Worm (Caenorhabditis elegans) whole organism, young adult: ENCODE measurements around the gene C32D5.11.

Experiments used
- B0019.2 ChIP-seq: fragments of 200-800 bp; sonication (Bioruptor generic); conservative IDR thresholded peaks from 2 replicates; pipeline ENCODE4 v1.3.6; 2022; ENCODE audit warnings: missing genetic modification reagents, missing genetic modification characterization, missing compliant biosample characterization
- B0261.1 ChIP-seq: sonication (generic microtip); optimal IDR thresholded peaks from 2 replicates; lab custom pipeline; 2016; ENCODE audit warnings: mild to moderate bottlenecking, missing genetic modification characterization, moderate library complexity, missing compliant biosample characterization
- F10E7.11 ChIP-seq: sonication (generic microtip); optimal IDR thresholded peaks from 2 replicates; lab custom pipeline; 2017; ENCODE audit warnings: mild to moderate bottlenecking, missing genetic modification characterization, moderate library complexity, missing compliant biosample characterization
- F22D6.2 ChIP-seq: sonication (generic microtip); optimal IDR thresholded peaks from 2 replicates; lab custom pipeline; 2016; ENCODE audit warnings: mild to moderate bottlenecking, missing genetic modification characterization, missing compliant biosample characterization
- F37B4.10 ChIP-seq: fragments of 200-800 bp; sonication (Bioruptor generic); IDR thresholded peaks from 2 replicates; pipeline ENCODE4 v1.3.6; 2022; ENCODE audit warnings: missing genetic modification characterization, missing compliant biosample characterization
- F39B2.1 ChIP-seq: fragments of 200-800 bp; sonication (Bioruptor generic); IDR thresholded peaks from 2 replicates; pipeline ENCODE4 v1.3.6; 2022; ENCODE audit warnings: missing genetic modification reagents, missing genetic modification characterization, missing compliant biosample characterization
- F52B5.7 ChIP-seq: sonication (generic microtip); optimal IDR thresholded peaks from 2 replicates; lab custom pipeline; 2016; ENCODE audit warnings: mild to moderate bottlenecking, missing genetic modification characterization, missing compliant biosample characterization
- F55B11.4 ChIP-seq: sonication (generic microtip); optimal IDR thresholded peaks from 2 replicates; lab custom pipeline; 2016; ENCODE audit warnings: missing compliant biosample characterization, missing genetic modification characterization, borderline replicate concordance; ENCODE audit not compliant: insufficient read depth
- K12H6.12 ChIP-seq: fragments of 200-800 bp; sonication (Bioruptor generic); optimal IDR thresholded peaks from 2 replicates; lab custom pipeline; 2018; ENCODE audit warnings: mild to moderate bottlenecking, missing genetic modification characterization, missing compliant biosample characterization
- T07F8.4 ChIP-seq: sonication (generic microtip); optimal IDR thresholded peaks from 2 replicates; lab custom pipeline; 2016; ENCODE audit warnings: mild to moderate bottlenecking, missing genetic modification characterization, moderate library complexity, missing compliant biosample characterization
- T26A5.8 ChIP-seq: sonication (generic microtip); optimal IDR thresholded peaks from 2 replicates; lab custom pipeline; 2016; ENCODE audit warnings: missing genetic modification characterization, missing compliant biosample characterization
- Y53G8AR.9 ChIP-seq: fragments of 200-800 bp; sonication (Bioruptor generic); conservative IDR thresholded peaks from 2 replicates; pipeline ENCODE4 v1.3.6; 2022; ENCODE audit warnings: missing genetic modification reagents, missing genetic modification characterization, missing compliant biosample characterization
- Y56A3A.18 ChIP-seq: fragments of 200-800 bp; sonication (Bioruptor generic); IDR thresholded peaks from 2 replicates; pipeline ENCODE4 v1.3.6; 2022; ENCODE audit warnings: missing genetic modification reagents, missing genetic modification characterization, missing compliant biosample characterization
- Y79H2A.3 ChIP-seq: fragments of 200-800 bp; sonication (Bioruptor generic); conservative IDR thresholded peaks from 2 replicates; pipeline ENCODE4 v1.3.6; 2022; ENCODE audit warnings: missing genetic modification reagents, missing genetic modification characterization, missing compliant biosample characterization
- aptf-3 ChIP-seq: fragments of 200-800 bp; sonication (Bioruptor generic); IDR thresholded peaks from 2 replicates; pipeline ENCODE4 v1.3.6; 2022; ENCODE audit warnings: missing genetic modification characterization, missing compliant biosample characterization
- athp-1 ChIP-seq: sonication (generic microtip); optimal IDR thresholded peaks from 2 replicates; lab custom pipeline; 2017; ENCODE audit warnings: mild to moderate bottlenecking, missing genetic modification characterization, missing compliant biosample characterization
- attf-6 ChIP-seq: fragments of 200-800 bp; sonication (Bioruptor generic); IDR thresholded peaks from 2 replicates; pipeline ENCODE4 v1.3.6; 2022; ENCODE audit warnings: missing genetic modification reagents, missing genetic modification characterization, missing compliant biosample characterization
- cebp-1 ChIP-seq, 2 experiments: fragments of 200-800 bp in 1 of 2; sonication (Bioruptor generic) in 1 of 2; sonication (generic microtip) in 1 of 2; IDR thresholded peaks in 1 of 2; optimal IDR thresholded peaks in 1 of 2; 2 replicates each; pipeline versions ENCODE4 v1.3.6 to Lab custom; 2017 to 2022; ENCODE audit warnings: missing compliant biosample characterization in 2 of 2, missing genetic modification characterization in 2 of 2, mild to moderate bottlenecking in 1 of 2, missing genetic modification reagents in 1 of 2, moderate library complexity in 1 of 2
- die-1 ChIP-seq: sonication (generic microtip); optimal IDR thresholded peaks from 2 replicates; lab custom pipeline; 2016; ENCODE audit warnings: missing genotype, mild to moderate bottlenecking, missing genetic modification characterization, missing compliant biosample characterization
- egl-44 ChIP-seq: fragments of 200-800 bp; sonication (Bioruptor generic); IDR thresholded peaks from 2 replicates; pipeline ENCODE4 v1.3.6; 2022; ENCODE audit warnings: missing genetic modification reagents, missing genetic modification characterization, missing compliant biosample characterization
- ets-4 ChIP-seq: fragments of 200-800 bp; sonication (Bioruptor generic); optimal IDR thresholded peaks from 2 replicates; lab custom pipeline; 2018; ENCODE audit warnings: mild to moderate bottlenecking, missing genetic modification characterization, missing compliant biosample characterization
- hsf-1 ChIP-seq: fragments of 200-800 bp; sonication (Bioruptor generic); IDR thresholded peaks from 2 replicates; pipeline ENCODE4 v1.3.6; 2022; ENCODE audit warnings: missing genetic modification reagents, missing genetic modification characterization, missing compliant biosample characterization
- lag-1 ChIP-seq: fragments of 200-800 bp; sonication (Bioruptor generic); IDR thresholded peaks from 2 replicates; pipeline ENCODE4 v1.3.6; 2022; ENCODE audit warnings: missing genetic modification reagents, missing genetic modification characterization, missing compliant biosample characterization
- lin-35 ChIP-seq, 3 experiments: fragments of 150-350 bp in 2 of 3; sonication (generic microtip) in 1 of 3; optimal IDR thresholded peaks; 2 replicates each; lab custom pipeline; 2014 to 2018; ENCODE audit warnings: missing biosample characterization in 3 of 3, missing genetic modification characterization in 3 of 3, missing genetic modification reagents in 3 of 3
- madf-10 ChIP-seq: sonication (generic microtip); optimal IDR thresholded peaks from 2 replicates; lab custom pipeline; 2016; ENCODE audit warnings: mild to moderate bottlenecking, missing genetic modification characterization, missing compliant biosample characterization
- madf-3 ChIP-seq: fragments of 200-800 bp; sonication (Bioruptor generic); IDR thresholded peaks from 2 replicates; pipeline ENCODE4 v1.3.6; 2022; ENCODE audit warnings: missing genetic modification reagents, missing genetic modification characterization, missing compliant biosample characterization
- madf-8 ChIP-seq: fragments of 200-800 bp; sonication (Bioruptor generic); conservative IDR thresholded peaks from 2 replicates; pipeline ENCODE4 v1.3.6; 2022; ENCODE audit warnings: missing genetic modification reagents, missing genetic modification characterization, missing compliant biosample characterization
- mcd-1 ChIP-seq: fragments of 200-800 bp; sonication (Bioruptor generic); IDR thresholded peaks from 2 replicates; pipeline ENCODE4 v1.3.6; 2022; ENCODE audit warnings: missing genetic modification reagents, missing genetic modification characterization, missing compliant biosample characterization
- mel-28 ChIP-seq: sonication (generic microtip); optimal IDR thresholded peaks from 2 replicates; lab custom pipeline; 2016; ENCODE audit warnings: borderline replicate concordance, mild to moderate bottlenecking, missing genetic modification characterization, missing compliant biosample characterization
- mes-4 ChIP-seq: sonication (generic microtip); optimal IDR thresholded peaks from 2 replicates; lab custom pipeline; 2016; ENCODE audit warnings: missing genotype, missing genetic modification characterization, missing compliant biosample characterization
- mxl-1 ChIP-seq: sonication (generic microtip); optimal IDR thresholded peaks from 2 replicates; lab custom pipeline; 2016; ENCODE audit warnings: missing genetic modification characterization, missing compliant biosample characterization
- nfya-1 ChIP-seq: sonication (generic microtip); optimal IDR thresholded peaks from 2 replicates; lab custom pipeline; 2017; ENCODE audit warnings: antibody characterized with exemption, missing compliant biosample characterization, missing genetic modification characterization, borderline replicate concordance; ENCODE audit not compliant: insufficient read depth
- nhr-179 ChIP-seq: sonication (generic microtip); optimal IDR thresholded peaks from 2 replicates; lab custom pipeline; 2016; ENCODE audit warnings: mild to moderate bottlenecking, missing genetic modification characterization, missing compliant biosample characterization
- nhr-27 ChIP-seq: fragments of 200-800 bp; sonication (Bioruptor generic); optimal IDR thresholded peaks from 2 replicates; lab custom pipeline; 2018; ENCODE audit warnings: mild to moderate bottlenecking, missing genetic modification characterization, moderate library complexity, missing compliant biosample characterization
- nhr-80 ChIP-seq: sonication (generic microtip); optimal IDR thresholded peaks from 2 replicates; lab custom pipeline; 2016; ENCODE audit warnings: missing genetic modification characterization, missing compliant biosample characterization
- repo-1 ChIP-seq: sonication (generic microtip); optimal IDR thresholded peaks from 2 replicates; lab custom pipeline; 2017; ENCODE audit warnings: mild to moderate bottlenecking, missing genetic modification characterization, missing compliant biosample characterization
- rpc-1 ChIP-seq, 2 experiments: fragments of 150-350 bp in 1 of 2; sonication (generic microtip) in 1 of 2; optimal IDR thresholded peaks; 2 replicates each; lab custom pipeline; 2014 to 2018; ENCODE audit warnings: missing biosample characterization in 1 of 2, missing genetic modification characterization in 1 of 2, missing genetic modification reagents in 1 of 2, missing genotype in 1 of 2
- sea-2 ChIP-seq: fragments of 200-800 bp; sonication (Bioruptor generic); IDR thresholded peaks from 2 replicates; pipeline ENCODE4 v1.3.6; 2022; ENCODE audit warnings: missing genetic modification characterization, missing compliant biosample characterization
- snpc-3.4 ChIP-seq: sonication (generic microtip); optimal IDR thresholded peaks from 2 replicates; lab custom pipeline; 2017; ENCODE audit warnings: missing genetic modification characterization, mild to moderate bottlenecking, missing compliant biosample characterization, antibody characterized with exemption, moderate library complexity, missing genotype, missing genetic modification reagents
- somi-1 ChIP-seq: fragments of 200-800 bp; sonication (Bioruptor generic); optimal IDR thresholded peaks from 2 replicates; lab custom pipeline; 2018; ENCODE audit warnings: mild to moderate bottlenecking, missing genetic modification characterization, missing compliant biosample characterization
- tbx-9 ChIP-seq: sonication (generic microtip); optimal IDR thresholded peaks from 2 replicates; lab custom pipeline; 2016; ENCODE audit warnings: borderline replicate concordance, missing genetic modification characterization, inconsistent platforms, missing compliant biosample characterization
- tlf-1 ChIP-seq: fragments of 200-800 bp; sonication (Bioruptor generic); optimal IDR thresholded peaks from 2 replicates; lab custom pipeline; 2018; ENCODE audit warnings: mild to moderate bottlenecking, missing genetic modification characterization, missing compliant biosample characterization
- ztf-28 ChIP-seq: fragments of 200-800 bp; sonication (Bioruptor generic); IDR thresholded peaks from 2 replicates; pipeline ENCODE4 v1.3.6; 2022; ENCODE audit warnings: missing genetic modification reagents, missing genetic modification characterization, missing compliant biosample characterization
- ztf-6 ChIP-seq: fragments of 200-800 bp; sonication (Bioruptor generic); IDR thresholded peaks from 2 replicates; pipeline ENCODE4 v1.3.6; 2022; ENCODE audit warnings: missing genetic modification reagents, missing genetic modification characterization, missing compliant biosample characterization

C32D5.11 gene

ce11 chrII:6334745-6335260 lies 20.4 kb downstream of the C32D5.11 start:
- TF ChIP-seq attf-6, result no peak
- TF ChIP-seq ztf-6 (GFP tag; lab: Robert Waterston, UW), result no peak
- no peak for TF ChIP-seq nhr-179 (tag; lab: Kevin White, UChicago)
- no peak for TF ChIP-seq repo-1
- no peak for TF ChIP-seq tbx-9 (tag; lab: Kevin White, UChicago)
- TF ChIP-seq sea-2 (GFP tag; lab: Robert Waterston, UW), result no peak
- no peak for TF ChIP-seq Y56A3A.18 (GFP tag; lab: Robert Waterston, UW)
- no peak for TF ChIP-seq B0261.1
- TF ChIP-seq mcd-1 (GFP tag; lab: Robert Waterston, UW), result no peak
- TF ChIP-seq nhr-80 (tag; lab: Kevin White, UChicago), result peak; percentile 62
- TF ChIP-seq egl-44 (GFP tag; lab: Robert Waterston, UW), result no peak
- TF ChIP-seq lag-1 (GFP tag; lab: Robert Waterston, UW), result no peak
- no peak for TF ChIP-seq cebp-1 (GFP tag; IDR thresholded peaks at IDR 0.05; lab: Robert Waterston, UW)
- peak; percentile 25 for TF ChIP-seq cebp-1 (tag; optimal IDR thresholded peaks at IDR 0.05; lab: Kevin White, UChicago)

- TF ChIP-seq F22D6.2 (no peak), Y79H2A.3 (GFP tag; lab: Robert Waterston, UW) (no peak), madf-10 (tag; lab: Kevin White, UChicago) (no peak), somi-1 (GFP tag; lab: Kevin White, UChicago) (no peak), T07F8.4 (no peak), nfya-1 (tag; lab: Kevin White, UChicago) (no peak), mxl-1 (no peak), rpc-1 (optimal IDR thresholded peaks at IDR 0.05; lab: Kevin White, UChicago) (no peak), rpc-1 (tag; optimal IDR thresholded peaks at IDR 0.05; lab: Kevin White, UChicago) (no peak), ets-4 (GFP tag; lab: Kevin White, UChicago) (no peak), madf-8 (GFP tag; lab: Robert Waterston, UW) (no peak), hsf-1 (GFP tag; lab: Robert Waterston, UW) (no peak), Y53G8AR.9 (no peak), K12H6.12 (no peak), aptf-3 (GFP tag; lab: Robert Waterston, UW) (no peak)
These were observed 21.4 kb downstream of the C32D5.11 start, which contains the start of gene ttc-39B for ce11 chrII:6333887-6334286. ttc-39B (minus strand) TSS chrII:6333987.

- TF ChIP-seq die-1 (tag; lab: Kevin White, UChicago), result no peak
- no peak for TF ChIP-seq F37B4.10 (GFP tag; lab: Robert Waterston, UW)
- TF ChIP-seq mel-28 (tag; lab: Kevin White, UChicago), result no peak
- TF ChIP-seq F39B2.1 (GFP tag; lab: Robert Waterston, UW), result no peak
- TF ChIP-seq F52B5.7 (tag; lab: Kevin White, UChicago), result no peak
- no peak for TF ChIP-seq F55B11.4 (tag; lab: Kevin White, UChicago)
- TF ChIP-seq T26A5.8 (tag; lab: Kevin White, UChicago), result no peak
- TF ChIP-seq cebp-1 (GFP tag; IDR thresholded peaks at IDR 0.05; lab: Robert Waterston, UW), result 0 out of 2 replicates have a peak, but pooled peaks have one; percentile 24
- peak; percentile 88 for TF ChIP-seq cebp-1 (tag; optimal IDR thresholded peaks at IDR 0.05; lab: Kevin White, UChicago)
- no peak for TF ChIP-seq nhr-179 (tag; lab: Kevin White, UChicago)
- no peak for TF ChIP-seq attf-6
- peak; percentile 38 for TF ChIP-seq athp-1
- no peak for TF ChIP-seq F10E7.11 (tag; lab: Kevin White, UChicago)
- peak in 2 of 3 experiments; percentile 28 to 90 for TF ChIP-seq lin-35 (GFP tag; optimal IDR thresholded peaks at IDR 0.05; lab: Kevin White, UChicago)
- peak; percentile 82 for TF ChIP-seq Y53G8AR.9
- TF ChIP-seq snpc-3.4, result no peak
- no peak for TF ChIP-seq nhr-27
- no peak for TF ChIP-seq hsf-1 (GFP tag; lab: Robert Waterston, UW)
- no peak for TF ChIP-seq ztf-28 (GFP tag; lab: Robert Waterston, UW)
- peak; percentile 92 for TF ChIP-seq mcd-1 (GFP tag; lab: Robert Waterston, UW)
- no peak for TF ChIP-seq mes-4 (tag; lab: Kevin White, UChicago)
- 0 out of 2 replicates have a peak, but pooled peaks have one; percentile 58 for TF ChIP-seq madf-3 (GFP tag; lab: Robert Waterston, UW)
- TF ChIP-seq tlf-1 (GFP tag; lab: Kevin White, UChicago), result peak; percentile 60
- no peak; the same call in 1 of the 2 replicates for TF ChIP-seq B0019.2 (GFP tag; lab: Robert Waterston, UW)
These were observed 23.9 kb downstream of the C32D5.11 start, which contains the start of gene set-4 for ce11 chrII:6331222-6331830. set-4 (minus strand) TSS chrII:6331341.
